Worm (Caenorhabditis elegans) whole organism, young adult: ENCODE results near the gene aqp-12.

Source experiments
- aptf-2 ChIP-seq: fragments of 200-800 bp; sonication (Bioruptor generic); conservative IDR thresholded peaks from 2 replicates; pipeline ENCODE4 v1.3.6; 2022; ENCODE audit warnings: missing genetic modification reagents, missing genetic modification characterization, missing compliant biosample characterization
- attf-3 ChIP-seq: fragments of 200-800 bp; sonication (Bioruptor generic); conservative IDR thresholded peaks from 2 replicates; pipeline ENCODE4 v1.3.6; 2022; ENCODE audit warnings: missing genetic modification reagents, missing genetic modification characterization, missing compliant biosample characterization
- him-1 ChIP-seq: sonication (generic microtip); optimal IDR thresholded peaks from 2 replicates; lab custom pipeline; 2016; ENCODE audit warnings: missing genotype, missing genetic modification reagents, missing genetic modification characterization, missing compliant biosample characterization
- lag-1 ChIP-seq: fragments of 200-800 bp; sonication (Bioruptor generic); IDR thresholded peaks from 2 replicates; pipeline ENCODE4 v1.3.6; 2022; ENCODE audit warnings: missing genetic modification reagents, missing genetic modification characterization, missing compliant biosample characterization
- mes-4 ChIP-seq: sonication (generic microtip); optimal IDR thresholded peaks from 2 replicates; lab custom pipeline; 2016; ENCODE audit warnings: missing genotype, missing genetic modification characterization, missing compliant biosample characterization
- sptf-2 ChIP-seq: fragments of 200-800 bp; sonication (Bioruptor generic); optimal IDR thresholded peaks from 2 replicates; lab custom pipeline; 2018; ENCODE audit warnings: mild to moderate bottlenecking, missing genetic modification characterization, missing compliant biosample characterization

DNA sequence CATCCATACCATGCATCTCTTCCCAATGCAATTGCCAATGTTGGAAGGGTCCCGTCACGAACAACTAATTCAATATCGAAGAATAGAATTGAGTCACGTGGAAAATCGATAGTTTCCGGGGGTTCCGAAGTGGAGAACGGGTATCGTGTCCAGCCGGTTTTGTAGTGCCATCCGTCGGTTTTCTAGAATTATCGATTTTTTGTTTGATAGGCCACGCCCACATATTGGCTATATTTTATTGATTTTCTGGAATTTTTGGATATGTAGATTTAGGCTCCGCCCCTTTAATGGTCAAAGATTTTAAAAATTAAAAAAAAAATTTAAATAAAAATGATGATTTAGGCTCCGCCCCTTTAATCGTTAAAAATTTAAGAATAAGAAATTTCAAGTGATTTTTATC is 3.8 kb upstream of the aqp-12 start:
- no peak for TF ChIP-seq attf-3 (GFP tag; lab: Robert Waterston, UW)
- no peak for TF ChIP-seq lag-1 (GFP tag; lab: Robert Waterston, UW)
- no peak for TF ChIP-seq mes-4 (tag; lab: Kevin White, UChicago)
- TF ChIP-seq him-1 (tag; lab: Kevin White, UChicago) = no peak
- TF ChIP-seq aptf-2 (GFP tag; lab: Robert Waterston, UW) = no peak
- no peak for TF ChIP-seq sptf-2 (GFP tag; lab: Kevin White, UChicago)
